Worm (Caenorhabditis elegans): Measurements from ENCODE around the gene enri-2.

The enri-2 gene

ce11 chrX:14539468-14539867, 6.2 kb upstream of the enri-2 start:
- peak; percentile 47 for TF ChIP-seq elt-2 (tag; optimal IDR thresholded peaks at IDR 0.05)
- TF ChIP-seq mdl-1 (tag; optimal IDR thresholded peaks at IDR 0.05) = no peak

- TF ChIP-seq elt-3 (tag; optimal IDR thresholded peaks at IDR 0.05) (no peak), dsc-1 (tag; optimal IDR thresholded peaks at IDR 0.05) (no peak), nhr-47 (tag; optimal IDR thresholded peaks at IDR 0.05) (no peak), lin-15B (tag; optimal IDR thresholded peaks at IDR 0.05) (no peak), nhr-76 (tag; optimal IDR thresholded peaks at IDR 0.05) (no peak), irx-1 (tag; optimal IDR thresholded peaks at IDR 0.05) (no peak)
Observed at ce11 chrX:14541992-14542391, 3.7 kb upstream of the enri-2 start, which contains the start of gene fbxa-81. TSS of gene fbxa-81 (minus strand) at chrX:14542092.

ce11 chrX:14543224-14543623, 2.4 kb upstream of the enri-2 start, which contains the start of gene T24C2.3:
TSS of gene T24C2.3 (plus strand) at chrX:14543524.
- TF ChIP-seq snu-23 (GFP tag; optimal IDR thresholded peaks at IDR 0.05) (no peak), lin-13 (GFP tag; optimal IDR thresholded peaks at IDR 0.05) (no peak), egl-27 (tag; optimal IDR thresholded peaks at IDR 0.05) (no peak), mep-1 (tag; optimal IDR thresholded peaks at IDR 0.05) (no peak), nhr-19 (GFP tag; conservative IDR thresholded peaks at IDR 0.05) (no peak), pqm-1 (tag; optimal IDR thresholded peaks at IDR 0.05) (no peak), fos-1 (tag; optimal IDR thresholded peaks at IDR 0.05) (no peak), nhr-20 (tag; optimal IDR thresholded peaks at IDR 0.05) (no peak), efl-3 (GFP tag; optimal IDR thresholded peaks at IDR 0.05) (no peak), lin-15B (tag; optimal IDR thresholded peaks at IDR 0.05) (no peak), fkh-10 (GFP tag; optimal IDR thresholded peaks at IDR 0.05) (no peak), aly-2 (tag; optimal IDR thresholded peaks at IDR 0.05) (no peak), sptf-1 (tag; optimal IDR thresholded peaks at IDR 0.05) (no peak)

ce11 chrX:14549709-14550199, 4.1 kb downstream of the enri-2 start, which contains the start of gene ram-5:
TSS of gene ram-5 (plus strand) at chrX:14550149.
- TF ChIP-seq nhr-85 (tag) (peak; percentile 61), mef-2 (tag; optimal IDR thresholded peaks at IDR 0.05) (no peak)

ce11 chrX:14556403-14556802, 10.8 kb downstream of the enri-2 start:
- TF ChIP-seq nhr-71 (tag; optimal IDR thresholded peaks at IDR 0.05) (peak; percentile 66), lin-35 (GFP tag; optimal IDR thresholded peaks at IDR 0.05) (peak in 1 of 2 experiments; percentile 13), sptf-1 (tag; optimal IDR thresholded peaks at IDR 0.05) (no peak), nhr-85 (tag) (peak; percentile 51), lin-14 (GFP tag; optimal IDR thresholded peaks at IDR 0.05) (peak; percentile 36), ztf-11 (tag; optimal IDR thresholded peaks at IDR 0.05) (no peak), nhr-20 (tag; optimal IDR thresholded peaks at IDR 0.05) (peak; percentile 24), blmp-1 (tag; optimal IDR thresholded peaks at IDR 0.05) (peak; percentile 27), snu-23 (GFP tag; optimal IDR thresholded peaks at IDR 0.05) (peak; percentile 8)

ce11 chrX:14557352-14557935, 11.8 kb downstream of the enri-2 start:
- TF ChIP-seq unc-86 (tag; optimal IDR thresholded peaks at IDR 0.05) (peak; percentile 68), elt-2 (tag; optimal IDR thresholded peaks at IDR 0.05) (peak; percentile 49), nhr-47 (tag; optimal IDR thresholded peaks at IDR 0.05) (peak; percentile 72), ceh-63 (GFP tag; optimal IDR thresholded peaks at IDR 0.05) (no peak), sptf-1 (tag; optimal IDR thresholded peaks at IDR 0.05) (no peak), C34B4.2 (tag; optimal IDR thresholded peaks at IDR 0.05) (no peak), dpl-1 (GFP tag; optimal IDR thresholded peaks at IDR 0.05) (peak in 1 of 3 experiments; percentile 2), skn-1 (tag; optimal IDR thresholded peaks at IDR 0.05) (peak; percentile 78), egl-27 (tag; optimal IDR thresholded peaks at IDR 0.05) (peak in 1 of 2 experiments; percentile 61), lin-14 (GFP tag; optimal IDR thresholded peaks at IDR 0.05) (peak; percentile 96), fkh-8 (tag; optimal IDR thresholded peaks at IDR 0.05) (peak; percentile 54), lin-39 (tag; optimal IDR thresholded peaks at IDR 0.05) (peak; percentile 30), nhr-76 (tag; optimal IDR thresholded peaks at IDR 0.05) (no peak), irx-1 (tag; optimal IDR thresholded peaks at IDR 0.05) (peak; percentile 55), ces-1 (GFP tag; optimal IDR thresholded peaks at IDR 0.05) (no peak), snu-23 (GFP tag; optimal IDR thresholded peaks at IDR 0.05) (peak; percentile 70), snpc-4 (tag; optimal IDR thresholded peaks at IDR 0.05) (peak; percentile 7), efl-3 (GFP tag; optimal IDR thresholded peaks at IDR 0.05) (no peak), lsy-2 (tag; optimal IDR thresholded peaks at IDR 0.05) (peak; percentile 41 to 56), mdl-1 (tag; optimal IDR thresholded peaks at IDR 0.05) (no peak), rnt-1 (tag; optimal IDR thresholded peaks at IDR 0.05) (peak; percentile 88), alr-1 (tag; optimal IDR thresholded peaks at IDR 0.05; ENCODE audit: borderline replicate concordance) (no peak), mab-9 (GFP tag; IDR thresholded peaks at IDR 0.05) (0 out of 2 replicates have a peak, but pooled peaks have one; percentile 19)

All from whole organism, L1 larva.